Fruit fly (Drosophila melanogaster) whole organism, wandering third instar larva: ENCODE measurements around the gene Ost48.

Experiments used
- CG32264 ChIP-seq: fragments of 200-800 bp; sonication (Bioruptor generic); optimal IDR thresholded peaks from 2 replicates; lab custom pipeline; 2016; ENCODE audit warnings: missing biosample characterization, missing genetic modification characterization
- CG9705 ChIP-seq: fragments of 200-800 bp; sonication (Bioruptor generic); optimal IDR thresholded peaks from 2 replicates; lab custom pipeline; 2018; ENCODE audit warnings: missing biosample characterization, mild to moderate bottlenecking, missing genetic modification characterization
- Dfd ChIP-seq: fragments of >200 bp; optimal IDR thresholded peaks from 2 replicates; lab custom pipeline; 2017; ENCODE audit warnings: missing biosample characterization, missing genetic modification characterization
- Dif ChIP-seq: fragments of 200-275, 200-300 bp; sonication (Bioruptor generic); optimal IDR thresholded peaks from 2 replicates; lab custom pipeline; 2018; ENCODE audit warnings: missing biosample characterization, missing genetic modification characterization; ENCODE audit not compliant: partially characterized antibody
- GATAd ChIP-seq: sonication (Bioruptor generic); optimal IDR thresholded peaks from 2 replicates; lab custom pipeline; 2016; ENCODE audit warnings: missing biosample characterization, missing genetic modification characterization
- Hnf4 ChIP-seq: fragments of 200-800 bp; sonication (Bioruptor generic); optimal IDR thresholded peaks from 2 replicates; lab custom pipeline; 2016; ENCODE audit warnings: missing biosample characterization, mild to moderate bottlenecking, missing genetic modification characterization
- Hr78 ChIP-seq: fragments of >200 bp; optimal IDR thresholded peaks from 2 replicates; lab custom pipeline; 2017; ENCODE audit warnings: missing biosample characterization, missing genetic modification characterization
- Hr83 ChIP-seq: fragments of 200-300 bp; sonication (Bioruptor generic); optimal IDR thresholded peaks from 2 replicates; lab custom pipeline; 2016; ENCODE audit warnings: missing biosample characterization, mild to moderate bottlenecking, missing genetic modification characterization, moderate library complexity; ENCODE audit not compliant: poor library complexity, severe bottlenecking
- Jra ChIP-seq: sonication (Bioruptor generic); optimal IDR thresholded peaks from 2 replicates; lab custom pipeline; 2016; ENCODE audit warnings: missing biosample characterization, missing genetic modification characterization
- Mio ChIP-seq: sonication (Bioruptor generic); optimal IDR thresholded peaks from 2 replicates; lab custom pipeline; 2016; ENCODE audit warnings: missing biosample characterization, missing genetic modification characterization
- Myc ChIP-seq: fragments of >200 bp; optimal IDR thresholded peaks from 2 replicates; lab custom pipeline; 2017
- N ChIP-seq: fragments of >200 bp; optimal IDR thresholded peaks from 2 replicates; lab custom pipeline; 2018; ENCODE audit warnings: missing biosample characterization, missing external identifiers, missing genetic modification characterization
- OdsH ChIP-seq: fragments of 200-800 bp; sonication (Bioruptor generic); optimal IDR thresholded peaks from 2 replicates; lab custom pipeline; 2016; ENCODE audit warnings: missing biosample characterization, mild to moderate bottlenecking, missing genetic modification characterization
- Rel ChIP-seq, 2 experiments: fragments of 200-800 bp; sonication (Bioruptor generic) in 1 of 2; optimal IDR thresholded peaks; 2 replicates in 1 of 2; 3 replicates in 1 of 2; lab custom pipeline; 2016 to 2019; ENCODE audit warnings: mild to moderate bottlenecking in 2 of 2, missing biosample characterization in 2 of 2, missing genetic modification characterization in 2 of 2, moderate library complexity in 1 of 2
- Sp1 ChIP-seq: fragments of 200-800 bp; sonication (Bioruptor generic); optimal IDR thresholded peaks from 3 replicates; lab custom pipeline; 2019; ENCODE audit warnings: missing biosample characterization, mild to moderate bottlenecking, missing genetic modification characterization, moderate library complexity
- Vsx2 ChIP-seq: fragments of 200-300, 225-300 bp; sonication (Bioruptor generic); optimal IDR thresholded peaks from 2 replicates; lab custom pipeline; 2018; ENCODE audit warnings: missing biosample characterization, missing genetic modification characterization; ENCODE audit not compliant: partially characterized antibody
- br ChIP-seq: fragments of 200-800 bp; sonication (Bioruptor generic); optimal IDR thresholded peaks from 2 replicates; lab custom pipeline; 2016; ENCODE audit warnings: missing biosample characterization, missing genetic modification characterization
- dl ChIP-seq, 2 experiments: fragments of 175-275, 200-275 bp in 1 of 2; fragments of 200-275 bp in 1 of 2; sonication (Bioruptor generic); optimal IDR thresholded peaks; lab custom pipeline; 2018; ENCODE audit warnings: mild to moderate bottlenecking in 2 of 2, missing biosample characterization in 2 of 2, missing genetic modification characterization in 2 of 2, moderate library complexity in 2 of 2; ENCODE audit not compliant: partially characterized antibody in 2 of 2, insufficient read depth in 1 of 2
- dmrt93B ChIP-seq: fragments of 200-800 bp; sonication (Bioruptor generic); optimal IDR thresholded peaks from 2 replicates; lab custom pipeline; 2018; ENCODE audit warnings: missing biosample characterization, mild to moderate bottlenecking, missing genetic modification characterization
- dsf ChIP-seq: sonication (Bioruptor generic); optimal IDR thresholded peaks from 2 replicates; lab custom pipeline; 2016; ENCODE audit warnings: missing biosample characterization, missing genetic modification characterization, borderline replicate concordance
- ey ChIP-seq: fragments of 200-800 bp; sonication (Bioruptor generic); optimal IDR thresholded peaks from 2 replicates; lab custom pipeline; 2016; ENCODE audit warnings: missing biosample characterization, missing genetic modification characterization
- fru ChIP-seq: fragments of 200-800 bp; sonication (Bioruptor generic); optimal IDR thresholded peaks from 3 replicates; lab custom pipeline; 2016; ENCODE audit warnings: missing biosample characterization, mild to moderate bottlenecking, missing genetic modification characterization
- h ChIP-seq: fragments of 200-800 bp; sonication (Bioruptor generic); optimal IDR thresholded peaks from 3 replicates; lab custom pipeline; 2016; ENCODE audit warnings: missing biosample characterization, mild to moderate bottlenecking, missing genetic modification characterization
- jim ChIP-seq: fragments of 175-275, 200-325 bp; sonication (Bioruptor generic); optimal IDR thresholded peaks from 2 replicates; lab custom pipeline; 2016; ENCODE audit warnings: missing biosample characterization, mild to moderate bottlenecking, missing genetic modification characterization
- lola ChIP-seq: fragments of >200 bp; optimal IDR thresholded peaks from 2 replicates; lab custom pipeline; 2017; ENCODE audit warnings: missing biosample characterization, missing genetic modification characterization
- psq ChIP-seq: fragments of 200-800 bp; sonication (Bioruptor generic); optimal IDR thresholded peaks from 3 replicates; lab custom pipeline; 2017; ENCODE audit warnings: missing biosample characterization, mild to moderate bottlenecking, missing genetic modification characterization, moderate library complexity
- rgr ChIP-seq: fragments of 200-800 bp; sonication (Bioruptor generic); optimal IDR thresholded peaks from 3 replicates; lab custom pipeline; 2016; ENCODE audit warnings: missing biosample characterization, mild to moderate bottlenecking, missing genetic modification characterization
- sage ChIP-seq: fragments of 200-800 bp; sonication (Bioruptor generic); optimal IDR thresholded peaks from 2 replicates; lab custom pipeline; 2016; ENCODE audit warnings: missing biosample characterization, mild to moderate bottlenecking, missing genetic modification characterization
- sv ChIP-seq: fragments of 200-800 bp; sonication (Bioruptor generic); optimal IDR thresholded peaks from 3 replicates; lab custom pipeline; 2016; ENCODE audit warnings: missing biosample characterization, missing genetic modification characterization
- tai ChIP-seq: sonication (Bioruptor generic); optimal IDR thresholded peaks from 2 replicates; lab custom pipeline; 2016; ENCODE audit warnings: missing biosample characterization, missing genetic modification characterization
- usp ChIP-seq: fragments of >200 bp; optimal IDR thresholded peaks from 2 replicates; lab custom pipeline; 2017; ENCODE audit warnings: missing biosample characterization, missing genetic modification characterization
- woc ChIP-seq: sonication (Bioruptor generic); optimal IDR thresholded peaks from 2 replicates; lab custom pipeline; 2016; ENCODE audit warnings: missing biosample characterization, mild to moderate bottlenecking, missing genetic modification characterization

Gene Ost48

dm6 chrX:9129436-9129835, 28.9 kb downstream of the Ost48 start:
- TF ChIP-seq Hnf4 (GFP tag; lab: Kevin White, UChicago) (no peak), sv (GFP tag; lab: Kevin White, UChicago) (no peak), N (GFP tag; lab: Kevin White, UChicago) (no peak), psq (GFP tag; lab: Kevin White, UChicago) (no peak), Hr78 (no peak), usp (GFP tag; lab: Kevin White, UChicago) (no peak), sage (GFP tag; lab: Kevin White, UChicago) (no peak), Hr83 (GFP tag; lab: Kevin White, UChicago) (no peak), Dif (GFP tag; lab: Kevin White, UChicago) (no peak), CG32264 (no peak), lola (GFP tag; lab: Kevin White, UChicago) (no peak), ey (GFP tag; lab: Kevin White, UChicago) (no peak), Vsx2 (GFP tag; lab: Kevin White, UChicago) (no peak), dmrt93B (no peak), h (no peak), Dfd (GFP tag; lab: Kevin White, UChicago) (no peak), dsf (GFP tag; lab: Kevin White, UChicago) (no peak), Rel (GFP tag; optimal IDR thresholded peaks at IDR 0.05; lab: Kevin White, UChicago) (no peak), Rel (tag; optimal IDR thresholded peaks at IDR 0.05; lab: Kevin White, UChicago) (no peak), GATAd (no peak)
- TF ChIP-seq, all 38 proteins: peak for 0

dm6 chrX:9128012-9128280, 30.4 kb downstream of the Ost48 start:
- TF ChIP-seq Jra (GFP tag; lab: Kevin White, UChicago) (no peak), Dfd (GFP tag; lab: Kevin White, UChicago) (no peak), fru (no peak), jim (no peak), OdsH (GFP tag; lab: Kevin White, UChicago) (no peak), Hnf4 (GFP tag; lab: Kevin White, UChicago) (no peak), Sp1 (GFP tag; lab: Kevin White, UChicago) (no peak), dsf (GFP tag; lab: Kevin White, UChicago) (no peak), Rel (GFP tag; optimal IDR thresholded peaks at IDR 0.05; lab: Kevin White, UChicago) (no peak), Rel (tag; optimal IDR thresholded peaks at IDR 0.05; lab: Kevin White, UChicago) (no peak), lola (GFP tag; lab: Kevin White, UChicago) (no peak), ey (GFP tag; lab: Kevin White, UChicago) (no peak), Dif (GFP tag; lab: Kevin White, UChicago) (no peak), woc (GFP tag; lab: Kevin White, UChicago) (no peak), dmrt93B (no peak), Myc (no peak), Mio (GFP tag; lab: Kevin White, UChicago) (no peak), h (no peak), usp (GFP tag; lab: Kevin White, UChicago) (no peak), br (GFP tag; lab: Kevin White, UChicago) (no peak)

- no peak for TF ChIP-seq Hr78
- TF ChIP-seq dmrt93B: no peak
- TF ChIP-seq rgr: no peak
- TF ChIP-seq Jra (GFP tag; lab: Kevin White, UChicago): no peak
- no peak for TF ChIP-seq Mio (GFP tag; lab: Kevin White, UChicago)
- no peak for TF ChIP-seq Hr83 (GFP tag; lab: Kevin White, UChicago)
- TF ChIP-seq usp (GFP tag; lab: Kevin White, UChicago): no peak
- no peak for TF ChIP-seq tai (GFP tag; lab: Kevin White, UChicago)
Measured at dm6 chrX:9127264-9128011, 30.9 kb downstream of the Ost48 start.

dm6 chrX:9122492-9122891, 35.8 kb downstream of the Ost48 start:
- TF ChIP-seq Hr78 (no peak), woc (GFP tag; lab: Kevin White, UChicago) (no peak), Sp1 (GFP tag; lab: Kevin White, UChicago) (no peak), rgr (no peak), CG9705 (GFP tag; lab: Kevin White, UChicago) (no peak), jim (no peak), dl (GFP tag; optimal IDR thresholded peaks at IDR 0.05; lab: Kevin White, UChicago; ENCODE audit: insufficient read depth in 1 of 2, partially characterized antibody in 2 of 2) (no peak), ey (GFP tag; lab: Kevin White, UChicago) (no peak)
